Worm (Caenorhabditis elegans): ENCODE data around the gene nhr-185.

ce11 chrV:3847268-3847667 is at the start of gene nhr-185:
- TF ChIP-seq K11D2.4 (GFP tag; IDR thresholded peaks at IDR 0.05) (no peak), F23B12.7 (tag; optimal IDR thresholded peaks at IDR 0.05; ENCODE audit: insufficient read depth) (no peak), lin-40 (tag; optimal IDR thresholded peaks at IDR 0.05) (no peak), nhr-80 (tag; optimal IDR thresholded peaks at IDR 0.05) (no peak), lsl-1 (GFP tag; optimal IDR thresholded peaks at IDR 0.05) (no peak), ztf-28 (GFP tag; IDR thresholded peaks at IDR 0.05) (no peak), ceh-100 (GFP tag; IDR thresholded peaks at IDR 0.05) (no peak), ztf-18 (tag; optimal IDR thresholded peaks at IDR 0.05) (no peak)
